Fruit fly (Drosophila melanogaster): ENCODE measurements around the gene spel1.

- TF ChIP-seq CG11762 (GFP tag; optimal IDR thresholded peaks at IDR 0.05; ENCODE audit: insufficient read depth) = no peak
- no peak for TF ChIP-seq CG9139 (GFP tag; optimal IDR thresholded peaks at IDR 0.05)
- TF ChIP-seq CG31627 (GFP tag; optimal IDR thresholded peaks at IDR 0.05) = no peak
- TF ChIP-seq Sox102F (GFP tag; optimal IDR thresholded peaks at IDR 0.05) = no peak
- TF ChIP-seq Eip93F (GFP tag; optimal IDR thresholded peaks at IDR 0.05) = no peak
- no peak for TF ChIP-seq CG8319 (GFP tag; optimal IDR thresholded peaks at IDR 0.05)
- TF ChIP-seq CG11294 (GFP tag; IDR thresholded peaks at IDR 0.05) = no peak
These were observed 41.7 kb downstream of the spel1 start for dm6 chr2L:14403568-14403967.

Data from whole organism, prepupa.